Worm (Caenorhabditis elegans): ENCODE measurements around the gene Y43E12A.2.
"Not testable (repeated sequence)": the region's sequence is repeated elsewhere in the genome, so short reads cannot be mapped to it uniquely, and the experiment has no call there.

Y43E12A.2 gene

ce11 chrIV:10980628-10981027 is 1.2 kb upstream of the Y43E12A.2 start:
- TF ChIP-seq pax-1 (tag; optimal IDR thresholded peaks at IDR 0.05) (no peak), tbx-7 (tag; optimal IDR thresholded peaks at IDR 0.05) (no peak), dmd-4 (tag; optimal IDR thresholded peaks at IDR 0.05; ENCODE audit: borderline replicate concordance) (no peak), F13H6.1 (tag; optimal IDR thresholded peaks at IDR 0.05) (no peak), fax-1 (tag; optimal IDR thresholded peaks at IDR 0.05) (no peak), hlh-15 (tag; optimal IDR thresholded peaks at IDR 0.05) (no peak), fkh-6 (tag; optimal IDR thresholded peaks at IDR 0.05) (no peak), ceh-34 (tag; optimal IDR thresholded peaks at IDR 0.05) (no peak), nhr-232 (tag; optimal IDR thresholded peaks at IDR 0.05) (no peak), K02D7.2 (tag; optimal IDR thresholded peaks at IDR 0.05) (no peak)

DNA sequence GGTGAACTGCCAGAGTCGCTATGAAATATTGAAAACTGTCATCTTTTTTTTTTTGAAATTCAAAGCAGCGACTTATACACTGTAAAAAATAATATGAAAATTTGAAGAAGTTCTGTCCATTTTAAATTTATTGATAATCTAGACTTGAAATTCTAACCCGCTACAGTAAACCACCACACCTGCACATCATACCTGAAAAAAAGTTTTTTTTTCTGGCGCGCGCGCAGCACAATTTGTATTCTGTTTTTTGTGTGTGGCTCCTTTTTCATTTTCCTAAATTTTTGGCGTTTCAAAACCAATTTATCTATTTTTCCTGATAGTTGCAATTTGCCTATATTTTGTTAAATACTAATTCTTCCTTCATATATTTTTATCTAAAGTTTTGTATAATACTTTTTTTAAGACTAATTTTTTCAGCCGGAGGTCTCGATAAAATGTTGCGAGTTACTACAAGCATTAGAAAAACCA is 3.7 kb downstream of the Y43E12A.2 start, which contains the start of gene cyb-2.1:
Gene cyb-2.1, plus strand, starts transcription at position 418 of the 468 bp plus-strand sequence.
- no peak for TF ChIP-seq pros-1 (tag; optimal IDR thresholded peaks at IDR 0.05)
- no peak for TF ChIP-seq dmd-4 (tag; optimal IDR thresholded peaks at IDR 0.05; ENCODE audit: borderline replicate concordance)
- TF ChIP-seq ets-4 (tag; optimal IDR thresholded peaks at IDR 0.05): no peak
- TF ChIP-seq hlh-15 (tag; optimal IDR thresholded peaks at IDR 0.05): no peak
- TF ChIP-seq ceh-45 (GFP tag; IDR thresholded peaks at IDR 0.05): no peak
- TF ChIP-seq rnt-1 (tag; optimal IDR thresholded peaks at IDR 0.05): no peak
- no peak for TF ChIP-seq elt-2 (tag; optimal IDR thresholded peaks at IDR 0.05)
- no peak for TF ChIP-seq ztf-16 (tag; optimal IDR thresholded peaks at IDR 0.05)
- no peak for TF ChIP-seq pha-2 (tag; optimal IDR thresholded peaks at IDR 0.05)
- no peak for TF ChIP-seq ceh-2 (tag; optimal IDR thresholded peaks at IDR 0.05)
- no peak for TF ChIP-seq ceh-14 (tag; optimal IDR thresholded peaks at IDR 0.05)
- no peak for TF ChIP-seq nhr-11 (tag; optimal IDR thresholded peaks at IDR 0.05)
- no peak for TF ChIP-seq eyg-1 (tag; optimal IDR thresholded peaks at IDR 0.05)
- no peak for TF ChIP-seq ceh-48 (tag; optimal IDR thresholded peaks at IDR 0.05)
- TF ChIP-seq hlh-6 (tag; optimal IDR thresholded peaks at IDR 0.05): no peak
- no peak for TF ChIP-seq ahr-1 (tag; optimal IDR thresholded peaks at IDR 0.05)
- TF ChIP-seq unc-86 (tag; optimal IDR thresholded peaks at IDR 0.05): no peak
- no peak for TF ChIP-seq sdc-2 (tag; optimal IDR thresholded peaks at IDR 0.05)

DNA sequence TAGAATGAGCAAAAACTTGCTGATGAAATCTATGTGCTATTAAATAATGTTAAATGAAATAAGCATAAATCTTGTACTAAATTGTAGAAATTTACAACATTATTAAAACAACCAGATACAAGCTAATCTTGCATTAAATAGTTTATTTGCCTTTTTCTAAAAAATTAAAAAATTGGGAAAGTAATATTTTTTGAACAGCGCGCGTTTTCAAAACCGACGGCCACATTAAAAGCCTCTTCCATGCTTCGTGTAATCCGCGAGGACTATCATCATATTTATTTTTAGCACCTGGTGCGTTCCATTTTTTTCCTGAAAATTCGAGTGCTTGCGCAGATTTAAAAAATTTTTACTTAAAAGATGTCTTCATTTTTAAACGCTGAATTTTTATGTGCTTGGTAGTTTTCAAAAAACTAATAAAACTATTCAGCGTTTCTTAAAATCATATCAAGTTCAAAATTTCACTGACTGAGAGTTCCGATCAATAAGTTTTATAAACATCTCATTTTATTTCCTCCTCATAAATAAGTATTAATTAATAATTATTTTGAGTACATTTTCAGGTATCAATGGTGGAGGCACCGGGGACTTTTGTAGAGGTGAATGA is 5.6 kb downstream of the Y43E12A.2 start, which contains the start of gene Y43E12A.3:
Gene Y43E12A.3, plus strand, starts transcription at position 554 of the 604 bp plus-strand sequence.
- TF ChIP-seq dmd-4 (tag; optimal IDR thresholded peaks at IDR 0.05; ENCODE audit: borderline replicate concordance); ceh-34 (tag; optimal IDR thresholded peaks at IDR 0.05); ceh-19 (GFP tag; optimal IDR thresholded peaks at IDR 0.05): not testable (repeated sequence)

DNA sequence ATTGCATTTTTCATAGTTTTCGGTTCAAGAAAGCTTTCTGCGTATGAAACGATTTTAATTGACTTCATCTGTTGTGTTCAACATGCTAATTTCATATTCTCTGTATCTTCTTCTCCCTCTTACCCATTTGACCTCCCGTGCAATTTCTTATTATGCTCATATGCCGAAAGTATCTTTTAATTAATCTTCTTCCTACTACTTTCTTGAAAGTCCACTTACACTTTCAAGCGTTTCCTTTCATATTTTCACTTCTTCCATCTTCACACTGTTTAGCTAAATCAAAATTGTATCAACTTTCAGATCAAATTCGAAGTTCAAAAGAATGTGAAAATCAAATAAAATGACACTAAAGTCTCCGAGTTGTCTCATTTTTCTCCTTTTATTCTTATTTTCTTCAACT is 8.8 kb downstream of the Y43E12A.2 start, which contains the start of gene F13H10.5:
Gene F13H10.5, plus strand, starts transcription at position 301 of the 400 bp plus-strand sequence.
- TF ChIP-seq unc-42 (tag; optimal IDR thresholded peaks at IDR 0.05) (no peak), che-1 (tag; optimal IDR thresholded peaks at IDR 0.05) (no peak), ceh-30 (tag; optimal IDR thresholded peaks at IDR 0.05) (no peak), zip-5 (tag; optimal IDR thresholded peaks at IDR 0.05) (no peak), C38D4.7 (GFP tag; optimal IDR thresholded peaks at IDR 0.05) (no peak), ahr-1 (tag; optimal IDR thresholded peaks at IDR 0.05) (no peak), pax-1 (tag; optimal IDR thresholded peaks at IDR 0.05) (no peak), elt-2 (tag; optimal IDR thresholded peaks at IDR 0.05) (no peak), hlh-30 (tag; optimal IDR thresholded peaks at IDR 0.05; ENCODE audit: insufficient read depth) (no peak), ceh-34 (tag; optimal IDR thresholded peaks at IDR 0.05) (no peak), unc-86 (tag; optimal IDR thresholded peaks at IDR 0.05) (no peak), sox-2 (GFP tag; IDR thresholded peaks at IDR 0.05) (no peak), ama-1 (optimal IDR thresholded peaks at IDR 0.05) (no peak), ztf-16 (tag; optimal IDR thresholded peaks at IDR 0.05) (no peak), tbx-7 (tag; optimal IDR thresholded peaks at IDR 0.05) (no peak), ets-4 (tag; optimal IDR thresholded peaks at IDR 0.05) (no peak), pha-2 (tag; optimal IDR thresholded peaks at IDR 0.05) (no peak), odd-2 (tag; optimal IDR thresholded peaks at IDR 0.05) (no peak)

Measured in whole organism, late embryonic.